Worm (Caenorhabditis elegans) whole organism, L4 larva: ENCODE results near the gene otpl-1.

Experiments used
- skn-1 ChIP-seq: fragments of 150-350 bp; optimal IDR thresholded peaks from 2 replicates; lab custom pipeline; 2014; ENCODE audit warnings: missing biosample characterization, missing genetic modification characterization
- tag-97 ChIP-seq: fragments of 200-800 bp; sonication (Bioruptor generic); IDR thresholded peaks from 2 replicates; pipeline ENCODE4 v1.3.6; 2022; ENCODE audit warnings: missing genetic modification characterization, missing compliant biosample characterization
- unc-62 ChIP-seq, 3 experiments: fragments of 150-350 bp in 1 of 3; sonication (generic microtip); optimal IDR thresholded peaks in 2 of 3; peaks in 1 of 3; 1 replicate in 1 of 3; 2 replicates in 2 of 3; lab custom pipeline; 2014 to 2017; ENCODE audit warnings: missing biosample characterization in 3 of 3, missing genetic modification characterization in 3 of 3, missing genetic modification reagents in 3 of 3, missing genotype in 1 of 3
- zip-2 ChIP-seq: fragments of 150-350 bp; optimal IDR thresholded peaks from 2 replicates; lab custom pipeline; 2014; ENCODE audit warnings: missing biosample characterization, missing genetic modification characterization
- ztf-7 ChIP-seq: fragments of 150-350 bp; optimal IDR thresholded peaks from 2 replicates; lab custom pipeline; 2014; ENCODE audit warnings: missing biosample characterization, missing genetic modification characterization

DNA sequence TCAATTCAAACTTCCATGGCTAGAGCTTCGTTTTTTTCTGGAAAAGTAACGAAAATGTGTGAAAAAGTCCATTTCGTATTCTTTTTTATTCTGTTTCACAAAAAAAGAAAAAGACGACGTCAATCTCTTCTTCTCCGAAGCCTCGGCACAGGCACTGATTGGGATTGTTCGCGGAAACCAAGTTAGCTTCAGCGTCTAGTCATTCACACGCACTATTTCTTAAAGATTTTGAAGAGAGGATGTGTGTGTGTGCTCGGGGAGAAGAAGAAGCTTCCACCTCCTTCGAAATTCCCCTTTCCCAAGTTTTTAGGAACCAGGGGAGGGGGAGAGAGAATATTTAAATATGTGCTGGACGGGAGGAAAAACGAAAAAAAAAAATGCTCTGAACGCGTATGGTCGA is 57.7 kb downstream of the otpl-1 start:
- TF ChIP-seq skn-1 (tag; lab: Kevin White, UChicago) (no peak), unc-62 (GFP tag; optimal IDR thresholded peaks at IDR 0.05 in 1 of 2; lab: Kevin White, UChicago) (no peak), unc-62 (tag; optimal IDR thresholded peaks at IDR 0.05; lab: Kevin White, UChicago) (no peak), ztf-7 (tag; lab: Kevin White, UChicago) (no peak), zip-2 (tag; lab: Kevin White, UChicago) (no peak), tag-97 (no peak)
